Worm (Caenorhabditis elegans) whole organism, L4 larva: ENCODE measurements around the gene mgl-3.

Experiments
- F10B5.3 ChIP-seq: sonication (generic microtip); optimal IDR thresholded peaks from 2 replicates; lab custom pipeline; 2016; ENCODE audit warnings: mild to moderate bottlenecking, missing genetic modification characterization, missing compliant biosample characterization
- F37D6.2 ChIP-seq: sonication (generic microtip); optimal IDR thresholded peaks from 2 replicates; lab custom pipeline; 2016; ENCODE audit warnings: mild to moderate bottlenecking, missing genetic modification characterization, missing compliant biosample characterization
- F44E2.7 ChIP-seq: fragments of 200-800 bp; sonication (Bioruptor generic); IDR thresholded peaks from 2 replicates; pipeline ENCODE4 v2.1.2; 2022; ENCODE audit warnings: missing genetic modification characterization, missing compliant biosample characterization
- F49E8.2 ChIP-seq: sonication (generic microtip); optimal IDR thresholded peaks from 2 replicates; lab custom pipeline; 2016; ENCODE audit warnings: missing compliant biosample characterization, mild to moderate bottlenecking, missing genetic modification characterization, borderline replicate concordance
- R02D3.7 ChIP-seq: fragments of 150-350 bp; sonication (generic microtip); optimal IDR thresholded peaks from 3 replicates; lab custom pipeline; 2014; ENCODE audit warnings: missing biosample characterization, missing genetic modification characterization
- Y105C5A.15 ChIP-seq: fragments of 200-800 bp; sonication (Bioruptor generic); IDR thresholded peaks from 2 replicates; pipeline ENCODE4 v1.3.6; 2022; ENCODE audit warnings: missing genetic modification characterization, missing compliant biosample characterization
- Y75B8A.6 ChIP-seq: fragments of 200-800 bp; sonication (Bioruptor generic); IDR thresholded peaks from 2 replicates; pipeline ENCODE4 v1.3.6; 2022; ENCODE audit warnings: missing genetic modification reagents, missing genetic modification characterization, missing compliant biosample characterization
- ZK337.2 ChIP-seq: fragments of 200-800 bp; sonication (Bioruptor generic); IDR thresholded peaks from 2 replicates; pipeline ENCODE4 v1.3.6; 2022; ENCODE audit warnings: missing genetic modification reagents, missing genetic modification characterization, missing compliant biosample characterization
- ZK546.5 ChIP-seq, 2 experiments: sonication (generic microtip); optimal IDR thresholded peaks; 2 replicates each; lab custom pipeline; 2017; ENCODE audit warnings: missing biosample characterization in 2 of 2, missing genetic modification characterization in 2 of 2
- aha-1 ChIP-seq: fragments of 150-350 bp; peaks from one replicate; lab custom pipeline; 2014; ENCODE audit warnings: missing biosample characterization, missing genetic modification characterization
- ama-1 ChIP-seq: fragments of 150-350 bp; optimal IDR thresholded peaks from 2 replicates; lab custom pipeline; 2014; ENCODE audit warnings: inconsistent platforms, mixed read lengths
- arid-1 ChIP-seq: fragments of 200-800 bp; sonication (Bioruptor generic); conservative IDR thresholded peaks from 2 replicates; pipeline ENCODE4 v1.3.6; 2022; ENCODE audit warnings: missing genetic modification reagents, missing genetic modification characterization, missing compliant biosample characterization
- attf-4 ChIP-seq: sonication (generic microtip); optimal IDR thresholded peaks from 3 replicates; lab custom pipeline; 2017; ENCODE audit warnings: missing biosample characterization, missing genetic modification characterization
- ceh-20 ChIP-seq: fragments of 200-800 bp; sonication (Bioruptor generic); IDR thresholded peaks from 2 replicates; pipeline ENCODE4 v1.3.6; 2022; ENCODE audit warnings: missing genetic modification reagents, missing genetic modification characterization, missing compliant biosample characterization
- ceh-28 ChIP-seq: fragments of 150-350 bp; optimal IDR thresholded peaks from 2 replicates; lab custom pipeline; 2014; ENCODE audit warnings: missing biosample characterization, missing genetic modification reagents, missing genetic modification characterization
- ceh-44 ChIP-seq: fragments of 200-800 bp; sonication (Bioruptor generic); IDR thresholded peaks from 2 replicates; pipeline ENCODE4 v1.3.6; 2022; ENCODE audit warnings: missing genetic modification reagents, missing genetic modification characterization, missing compliant biosample characterization
- ceh-62 ChIP-seq: sonication (generic microtip); optimal IDR thresholded peaks from 2 replicates; lab custom pipeline; 2017; ENCODE audit warnings: missing biosample characterization, missing genetic modification characterization
- ceh-82 ChIP-seq: sonication (generic microtip); optimal IDR thresholded peaks from 2 replicates; lab custom pipeline; 2017; ENCODE audit warnings: missing biosample characterization, missing genetic modification characterization
- ces-1 ChIP-seq: fragments of 150-350 bp; sonication (generic microtip); optimal IDR thresholded peaks from 4 replicates; lab custom pipeline; 2014; ENCODE audit warnings: missing biosample characterization, missing genetic modification reagents, missing genetic modification characterization
- daf-16 ChIP-seq, 3 experiments: sonication (generic microtip); optimal IDR thresholded peaks; 2 replicates each; lab custom pipeline; 2016 to 2017; ENCODE audit warnings: missing genetic modification characterization in 3 of 3, missing genetic modification reagents in 3 of 3, mild to moderate bottlenecking in 2 of 3, missing compliant biosample characterization in 2 of 3, missing biosample characterization in 1 of 3, moderate library complexity in 1 of 3
- dmd-6 ChIP-seq: fragments of 200-800 bp; sonication (Bioruptor generic); IDR thresholded peaks from 2 replicates; pipeline ENCODE4 v1.3.6; 2022; ENCODE audit warnings: missing genetic modification reagents, missing genetic modification characterization, missing compliant biosample characterization
- dmd-8 ChIP-seq: fragments of 200-800 bp; sonication (Bioruptor generic); IDR thresholded peaks from 2 replicates; pipeline ENCODE4 v1.3.6; 2022; ENCODE audit warnings: missing genetic modification characterization, missing compliant biosample characterization
- duxl-1 ChIP-seq: sonication (generic microtip); optimal IDR thresholded peaks from 2 replicates; lab custom pipeline; 2016; ENCODE audit warnings: mild to moderate bottlenecking, missing genetic modification characterization, moderate library complexity, missing compliant biosample characterization; ENCODE audit not compliant: poor library complexity
- dve-1 ChIP-seq: sonication (generic microtip); optimal IDR thresholded peaks from 2 replicates; lab custom pipeline; 2017; ENCODE audit warnings: antibody characterized with exemption, mild to moderate bottlenecking, missing genetic modification characterization, missing compliant biosample characterization; ENCODE audit not compliant: insufficient read depth
- egl-27 ChIP-seq: sonication (generic microtip); optimal IDR thresholded peaks from 3 replicates; lab custom pipeline; 2017; ENCODE audit warnings: missing biosample characterization, missing genetic modification reagents, missing genetic modification characterization
- hif-1 ChIP-seq, 2 experiments: sonication (generic microtip); optimal IDR thresholded peaks; 2 replicates each; lab custom pipeline; 2016 to 2017; ENCODE audit warnings: missing compliant biosample characterization in 2 of 2, missing genetic modification characterization in 2 of 2, missing genetic modification reagents in 2 of 2, missing genotype in 2 of 2, mild to moderate bottlenecking in 1 of 2
- hlh-11 ChIP-seq: fragments of 200-800 bp; sonication (Bioruptor generic); optimal IDR thresholded peaks from 2 replicates; lab custom pipeline; 2018; ENCODE audit warnings: mild to moderate bottlenecking, missing genetic modification characterization, missing compliant biosample characterization
- hmg-1.1 ChIP-seq: fragments of 200-800 bp; sonication (Bioruptor generic); IDR thresholded peaks from 2 replicates; pipeline ENCODE4 v1.3.6; 2022; ENCODE audit warnings: missing genetic modification reagents, missing genetic modification characterization, missing compliant biosample characterization
- lim-7 ChIP-seq: fragments of 200-800 bp; sonication (Bioruptor generic); IDR thresholded peaks from 2 replicates; pipeline ENCODE4 v1.3.6; 2022; ENCODE audit warnings: missing genetic modification characterization, missing compliant biosample characterization
- lin-1 ChIP-seq: fragments of 200-800 bp; sonication (Bioruptor generic); IDR thresholded peaks from 2 replicates; pipeline ENCODE4 v1.3.6; 2022; ENCODE audit warnings: missing genetic modification reagents, missing genetic modification characterization, missing compliant biosample characterization
- lin-15B ChIP-seq: fragments of 150-350 bp; sonication (generic microtip); optimal IDR thresholded peaks from 3 replicates; lab custom pipeline; 2014; ENCODE audit warnings: missing biosample characterization, missing genetic modification characterization
- lin-38 ChIP-seq: fragments of 200-800 bp; sonication (Bioruptor generic); IDR thresholded peaks from 2 replicates; pipeline ENCODE4 v1.3.6; 2022; ENCODE audit warnings: missing genetic modification reagents, missing genetic modification characterization, missing compliant biosample characterization
- madf-5 ChIP-seq, 2 experiments: fragments of 200-800 bp; sonication (Bioruptor generic); IDR thresholded peaks; 2 replicates each; pipeline ENCODE4 v1.3.6; 2022; ENCODE audit warnings: missing compliant biosample characterization in 2 of 2, missing genetic modification characterization in 2 of 2
- mdt-29 ChIP-seq: fragments of 200-800 bp; sonication (Bioruptor generic); IDR thresholded peaks from 2 replicates; pipeline ENCODE4 v1.3.6; 2022; ENCODE audit warnings: missing genetic modification reagents, missing genetic modification characterization, missing compliant biosample characterization
- nhr-237 ChIP-seq: sonication (generic microtip); optimal IDR thresholded peaks from 2 replicates; lab custom pipeline; 2017; ENCODE audit warnings: missing biosample characterization, missing genetic modification characterization
- nhr-28 ChIP-seq: fragments of 150-350 bp; optimal IDR thresholded peaks from 2 replicates; lab custom pipeline; 2014; ENCODE audit warnings: missing biosample characterization, missing genetic modification characterization
- nhr-42 ChIP-seq: fragments of 200-800 bp; sonication (Bioruptor generic); IDR thresholded peaks from 2 replicates; pipeline ENCODE4 v1.3.6; 2022; ENCODE audit warnings: missing genetic modification characterization, missing compliant biosample characterization
- nhr-48 ChIP-seq: sonication (generic microtip); optimal IDR thresholded peaks from 2 replicates; lab custom pipeline; 2016; ENCODE audit warnings: mild to moderate bottlenecking, missing genetic modification characterization, missing compliant biosample characterization
- nhr-77 ChIP-seq: fragments of 150-350 bp; optimal IDR thresholded peaks from 2 replicates; lab custom pipeline; 2014; ENCODE audit warnings: missing biosample characterization, missing genetic modification characterization
- pha-4 ChIP-seq, 2 experiments: fragments of 150-350 bp in 1 of 2; fragments of 200-800 bp in 1 of 2; sonication (Bioruptor generic) in 1 of 2; IDR thresholded peaks in 1 of 2; optimal IDR thresholded peaks in 1 of 2; 2 replicates each; pipeline versions ENCODE4 v1.3.6 to Lab custom; 2014 to 2022; ENCODE audit warnings: missing genetic modification characterization in 2 of 2, missing genetic modification reagents in 2 of 2, missing biosample characterization in 1 of 2, missing compliant biosample characterization in 1 of 2
- pqm-1 ChIP-seq: sonication (generic microtip); optimal IDR thresholded peaks from 2 replicates; lab custom pipeline; 2017; ENCODE audit warnings: missing biosample characterization, missing genetic modification characterization
- rbr-2 ChIP-seq: sonication (generic microtip); optimal IDR thresholded peaks from 2 replicates; lab custom pipeline; 2016; ENCODE audit warnings: missing genotype, missing genetic modification characterization, missing compliant biosample characterization
- sdz-12 ChIP-seq: fragments of 200-800 bp; sonication (Bioruptor generic); optimal IDR thresholded peaks from 2 replicates; lab custom pipeline; 2018; ENCODE audit warnings: mild to moderate bottlenecking, missing genetic modification characterization, missing compliant biosample characterization
- snpc-1.2 ChIP-seq: fragments of 200-800 bp; sonication (Bioruptor generic); IDR thresholded peaks from 2 replicates; pipeline ENCODE4 v1.3.6; 2022; ENCODE audit warnings: missing genetic modification reagents, missing genetic modification characterization, missing compliant biosample characterization
- snpc-4 ChIP-seq: fragments of 150-350 bp; optimal IDR thresholded peaks from 2 replicates; lab custom pipeline; 2014; ENCODE audit warnings: missing biosample characterization, missing genetic modification characterization
- spr-1 ChIP-seq: sonication (generic microtip); optimal IDR thresholded peaks from 2 replicates; lab custom pipeline; 2016; ENCODE audit warnings: mild to moderate bottlenecking, missing genetic modification characterization, missing compliant biosample characterization
- unc-39 ChIP-seq: sonication (generic microtip); optimal IDR thresholded peaks from 2 replicates; lab custom pipeline; 2017; ENCODE audit warnings: missing biosample characterization, missing genetic modification characterization
- zag-1 ChIP-seq: fragments of 150-350 bp; optimal IDR thresholded peaks from 2 replicates; lab custom pipeline; 2014; ENCODE audit warnings: missing biosample characterization, missing genetic modification characterization
- zfp-3 ChIP-seq: fragments of 200-800 bp; sonication (Bioruptor generic); conservative IDR thresholded peaks from 2 replicates; pipeline ENCODE4 v1.3.6; 2022; ENCODE audit warnings: missing genetic modification reagents, missing genetic modification characterization, missing compliant biosample characterization
- ztf-11 ChIP-seq: fragments of 150-350 bp; optimal IDR thresholded peaks from 2 replicates; lab custom pipeline; 2014; ENCODE audit warnings: missing biosample characterization, missing genetic modification characterization

Gene mgl-3

DNA sequence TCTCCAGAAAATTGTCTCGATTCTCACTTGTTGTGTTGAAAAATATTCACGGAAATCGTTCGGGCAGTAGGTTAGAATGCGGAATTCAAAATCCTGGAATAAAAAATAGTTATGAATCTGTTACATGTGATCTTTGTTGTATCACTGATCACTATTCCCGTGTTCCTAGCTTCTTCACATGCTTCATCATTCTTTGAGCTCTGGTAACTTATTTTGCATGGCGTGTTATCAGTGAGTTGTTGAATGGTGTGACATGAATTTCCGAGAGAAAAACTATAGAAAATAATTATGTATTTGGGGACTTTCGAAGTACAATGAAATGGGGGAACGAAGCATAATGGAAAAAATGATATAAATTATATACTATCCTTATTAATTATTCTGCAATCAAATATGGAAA lies 45.2 kb upstream of the mgl-3 start (continued):
- peak; percentile 71 for TF ChIP-seq dve-1 (tag; lab: Kevin White, UChicago)
- no peak for TF ChIP-seq ztf-11 (tag; lab: Kevin White, UChicago)
- TF ChIP-seq aha-1 (tag; lab: Kevin White, UChicago): no peak
- no peak for TF ChIP-seq ZK337.2
- no peak for TF ChIP-seq Y75B8A.6 (GFP tag; lab: Robert Waterston, UW)
- peak; percentile 22 for TF ChIP-seq nhr-77
- TF ChIP-seq zag-1 (tag; lab: Kevin White, UChicago): no peak
- no peak for TF ChIP-seq snpc-1.2 (GFP tag; lab: Robert Waterston, UW)
- TF ChIP-seq lin-38 (GFP tag; lab: Robert Waterston, UW): peak; percentile 34; the same call in 1 of the 2 replicates
- TF ChIP-seq R02D3.7 (tag; lab: Kevin White, UChicago): no peak
- TF ChIP-seq nhr-28: peak; percentile 39
- TF ChIP-seq pqm-1 (tag; lab: Kevin White, UChicago): peak; percentile 22
- no peak for TF ChIP-seq nhr-42 (GFP tag; lab: Robert Waterston, UW)
- peak; percentile 39 for TF ChIP-seq hlh-11 (tag; lab: Kevin White, UChicago)
- no peak for TF ChIP-seq ceh-28
- TF ChIP-seq F10B5.3: no peak
- no peak for TF ChIP-seq F37D6.2 (tag; lab: Kevin White, UChicago)
- no peak for TF ChIP-seq ceh-62 (tag; lab: Kevin White, UChicago)
- no peak for TF ChIP-seq lin-15B (tag; lab: Kevin White, UChicago)
- TF ChIP-seq ama-1 (lab: Kevin White, UChicago): peak; percentile 53
- no peak for TF ChIP-seq unc-39 (tag; lab: Kevin White, UChicago)
- TF ChIP-seq ceh-82 (tag; lab: Kevin White, UChicago): no peak
- TF ChIP-seq lim-7 (GFP tag; lab: Robert Waterston, UW): no peak
- TF ChIP-seq mdt-29 (GFP tag; lab: Robert Waterston, UW): peak; percentile 63

DNA sequence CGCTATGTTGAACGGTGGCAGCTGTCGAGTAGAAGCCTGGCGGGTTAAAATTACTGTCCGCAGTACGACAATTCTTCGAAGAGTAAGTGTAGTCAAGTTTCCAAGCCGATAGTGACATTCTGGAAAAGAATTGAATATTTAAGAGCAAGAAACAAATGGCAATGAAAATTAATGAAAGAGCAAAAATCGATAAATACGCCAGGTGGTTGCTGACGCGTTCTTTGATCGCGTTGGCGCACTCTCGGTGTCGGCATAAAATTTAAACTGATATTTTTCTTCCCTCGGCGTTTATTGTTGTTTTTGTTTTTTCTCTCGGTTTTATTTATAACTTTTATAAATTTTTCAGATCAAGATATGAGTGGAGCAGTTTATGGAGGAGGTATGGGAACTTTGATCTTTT lies 44.1 kb upstream of the mgl-3 start, which contains the start of the genes perm-3 and swsn-6:
Gene perm-3, minus strand, starts transcription at position 118 of the 400 bp plus-strand sequence.
Gene swsn-6, plus strand, starts transcription at position 347 of the 400 bp plus-strand sequence.
- TF ChIP-seq egl-27 (tag; lab: Kevin White, UChicago) (no peak), zag-1 (tag; lab: Kevin White, UChicago) (no peak), nhr-237 (tag; lab: Kevin White, UChicago) (no peak), lin-1 (GFP tag; lab: Robert Waterston, UW) (no peak), arid-1 (GFP tag; lab: Robert Waterston, UW) (no peak), rbr-2 (tag; lab: Kevin White, UChicago) (peak; percentile 78), dmd-8 (GFP tag; lab: Robert Waterston, UW) (no peak), ZK546.5 (tag; optimal IDR thresholded peaks at IDR 0.05; lab: Kevin White, UChicago) (no peak), Y105C5A.15 (no peak), zfp-3 (0 out of 2 replicates have a peak, but pooled peaks have one; percentile 54), pha-4 (GFP tag; IDR thresholded peaks at IDR 0.05; lab: Robert Waterston, UW) (peak; percentile 50; the same call in 1 of the 2 replicates), pha-4 (tag; optimal IDR thresholded peaks at IDR 0.05; lab: Kevin White, UChicago) (peak; percentile 50), duxl-1 (peak; percentile 52), hmg-1.1 (GFP tag; lab: Robert Waterston, UW) (peak; percentile 68), ceh-20 (GFP tag; lab: Robert Waterston, UW) (no peak), spr-1 (tag; lab: Kevin White, UChicago) (peak; percentile 35), F49E8.2 (tag; lab: Kevin White, UChicago) (no peak), nhr-42 (GFP tag; lab: Robert Waterston, UW) (no peak), ces-1 (GFP tag; lab: Kevin White, UChicago) (no peak), snpc-4 (no peak), F44E2.7 (GFP tag; lab: Robert Waterston, UW) (no peak), hif-1 (tag; optimal IDR thresholded peaks at IDR 0.05; lab: Kevin White, UChicago) (no peak), ceh-44 (GFP tag; lab: Robert Waterston, UW) (no peak), sdz-12 (GFP tag; lab: Kevin White, UChicago) (no peak), F37D6.2 (tag; lab: Kevin White, UChicago) (peak; percentile 70), attf-4 (tag; lab: Kevin White, UChicago) (no peak), nhr-28 (peak; percentile 28), ama-1 (lab: Kevin White, UChicago) (no peak), daf-16 (GFP tag; optimal IDR thresholded peaks at IDR 0.05; lab: Kevin White, UChicago) (peak in 1 of 2 experiments; percentile 27), daf-16 (tag; optimal IDR thresholded peaks at IDR 0.05; lab: Kevin White, UChicago) (peak; percentile 44), nhr-48 (peak; percentile 25), madf-5 (GFP tag; IDR thresholded peaks at IDR 0.05; lab: Robert Waterston, UW) (no peak), dmd-6 (no peak; the same call in 1 of the 2 replicates), pqm-1 (tag; lab: Kevin White, UChicago) (no peak)
